Worm (Caenorhabditis elegans) whole organism, early embryonic: ENCODE measurements around the gene F59E12.15.
A peak's percentile ranks its signal among the peaks of the same experiment; 100 is the strongest.

Source experiments
- B0310.2 ChIP-seq: sonication (generic microtip); optimal IDR thresholded peaks from 2 replicates; lab custom pipeline; 2016; ENCODE audit warnings: mild to moderate bottlenecking, missing genetic modification characterization, missing compliant biosample characterization
- F13C5.2 ChIP-seq: sonication (generic microtip); optimal IDR thresholded peaks from 2 replicates; lab custom pipeline; 2017; ENCODE audit warnings: mild to moderate bottlenecking, missing genetic modification characterization, inconsistent platforms, missing compliant biosample characterization
- aly-1 ChIP-seq: sonication (generic microtip); optimal IDR thresholded peaks from 2 replicates; lab custom pipeline; 2016; ENCODE audit warnings: missing genetic modification characterization, missing compliant biosample characterization
- ama-1 ChIP-seq: fragments of 150-350 bp; optimal IDR thresholded peaks from 2 replicates; lab custom pipeline; 2014
- ceh-13 ChIP-seq: fragments of 200-800 bp; sonication (Bioruptor generic); optimal IDR thresholded peaks from 2 replicates; lab custom pipeline; 2018; ENCODE audit warnings: mild to moderate bottlenecking, missing genetic modification characterization, missing compliant biosample characterization
- ceh-36 ChIP-seq: sonication (generic microtip); optimal IDR thresholded peaks from 2 replicates; lab custom pipeline; 2016; ENCODE audit warnings: missing genetic modification characterization, inconsistent platforms, missing compliant biosample characterization
- ets-7 ChIP-seq: sonication (generic microtip); optimal IDR thresholded peaks from 2 replicates; lab custom pipeline; 2016; ENCODE audit warnings: missing genotype, missing genetic modification characterization, missing compliant biosample characterization
- flt-1 ChIP-seq: fragments of 200-800 bp; sonication (Bioruptor generic); IDR thresholded peaks from 2 replicates; pipeline ENCODE4 v1.3.6; 2022; ENCODE audit warnings: missing genetic modification characterization, missing compliant biosample characterization
- hmbx-1 ChIP-seq: sonication (generic microtip); optimal IDR thresholded peaks from 2 replicates; lab custom pipeline; 2016; ENCODE audit warnings: mild to moderate bottlenecking, missing genetic modification characterization, missing compliant biosample characterization
- hmg-4 ChIP-seq: fragments of 200-800 bp; sonication (Bioruptor generic); optimal IDR thresholded peaks from 2 replicates; lab custom pipeline; 2018; ENCODE audit warnings: mild to moderate bottlenecking, missing genetic modification characterization, missing compliant biosample characterization
- hnd-1 ChIP-seq: sonication (generic microtip); optimal IDR thresholded peaks from 2 replicates; lab custom pipeline; 2016; ENCODE audit warnings: missing genetic modification characterization, missing compliant biosample characterization
- pes-1 ChIP-seq: fragments of 200-800 bp; sonication (Bioruptor generic); IDR thresholded peaks from 2 replicates; pipeline ENCODE4 v1.3.6; 2022; ENCODE audit warnings: missing genetic modification reagents, missing genetic modification characterization, missing compliant biosample characterization
- scrt-1 ChIP-seq: fragments of 200-800 bp; sonication (Bioruptor generic); IDR thresholded peaks from 2 replicates; pipeline ENCODE4 v1.3.6; 2022; ENCODE audit warnings: missing genetic modification characterization, missing compliant biosample characterization
- sea-1 ChIP-seq: fragments of 200-800 bp; sonication (Bioruptor generic); conservative IDR thresholded peaks from 2 replicates; pipeline ENCODE4 v1.3.6; 2022; ENCODE audit warnings: missing genetic modification characterization, missing compliant biosample characterization
- tbx-11 ChIP-seq: fragments of 200-800 bp; sonication (Bioruptor generic); IDR thresholded peaks from 2 replicates; pipeline ENCODE4 v1.3.6; 2022; ENCODE audit warnings: missing genetic modification characterization, missing compliant biosample characterization
- tbx-37 ChIP-seq: fragments of 200-800 bp; sonication (Bioruptor generic); conservative IDR thresholded peaks from 2 replicates; pipeline ENCODE4 v1.3.6; 2022; ENCODE audit warnings: missing genetic modification reagents, missing genetic modification characterization, missing compliant biosample characterization
- tra-4 ChIP-seq: sonication (generic microtip); optimal IDR thresholded peaks from 2 replicates; lab custom pipeline; 2017; ENCODE audit warnings: missing genetic modification characterization, missing compliant biosample characterization

Gene F59E12.15

DNA sequence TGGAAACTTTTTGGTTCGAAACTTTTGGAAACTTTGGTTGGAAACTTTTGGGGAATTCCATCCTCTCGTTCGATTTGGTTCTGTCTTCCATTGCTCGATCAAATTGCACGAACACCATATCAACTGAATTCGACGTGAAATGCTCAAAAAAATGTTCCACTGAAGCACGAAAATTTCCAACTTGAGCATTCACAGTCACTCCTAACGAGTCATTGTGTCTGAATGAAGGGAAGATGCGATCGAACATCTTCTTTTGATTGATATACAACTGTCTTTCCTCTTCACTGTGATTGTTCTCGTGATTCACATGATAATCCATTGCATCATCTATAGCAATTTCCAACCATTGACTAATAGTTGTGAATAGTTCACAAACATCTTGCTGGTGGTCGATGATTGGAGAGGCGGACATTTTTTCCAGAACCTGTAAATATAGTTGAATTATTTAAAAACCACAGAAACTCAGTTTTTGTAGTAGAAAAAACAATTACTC is at the start of gene F59E12.15:
TSS of gene F59E12.15 (minus strand) at position 51 of the 493 bp plus-strand sequence.
- TF ChIP-seq scrt-1 (no peak), pes-1 (GFP tag; lab: Robert Waterston, UW) (no peak), flt-1 (GFP tag; lab: Robert Waterston, UW) (no peak), tbx-11 (GFP tag; lab: Robert Waterston, UW) (no peak), tra-4 (tag; lab: Kevin White, UChicago) (no peak), hnd-1 (tag; lab: Kevin White, UChicago) (no peak), sea-1 (no peak), aly-1 (tag; lab: Kevin White, UChicago) (no peak), F13C5.2 (tag; lab: Kevin White, UChicago) (no peak), B0310.2 (tag; lab: Kevin White, UChicago) (no peak), ceh-13 (GFP tag; lab: Kevin White, UChicago) (no peak), ceh-36 (tag; lab: Kevin White, UChicago) (no peak), hmbx-1 (tag; lab: Kevin White, UChicago) (no peak)

- TF ChIP-seq tbx-37 (GFP tag; lab: Robert Waterston, UW) (no peak), hnd-1 (tag; lab: Kevin White, UChicago) (no peak), hmbx-1 (tag; lab: Kevin White, UChicago) (no peak), hmg-4 (no peak), ets-7 (no peak), ceh-13 (GFP tag; lab: Kevin White, UChicago) (no peak), B0310.2 (tag; lab: Kevin White, UChicago) (no peak), ceh-36 (tag; lab: Kevin White, UChicago) (no peak), tbx-11 (GFP tag; lab: Robert Waterston, UW) (no peak), sea-1 (no peak)
These were observed 41.4 kb upstream of the F59E12.15 start, which contains the start of gene C25H3.17 for ce11 chrII:5669580-5669979. Gene C25H3.17 (minus strand): TSS chrII:5669680.

DNA sequence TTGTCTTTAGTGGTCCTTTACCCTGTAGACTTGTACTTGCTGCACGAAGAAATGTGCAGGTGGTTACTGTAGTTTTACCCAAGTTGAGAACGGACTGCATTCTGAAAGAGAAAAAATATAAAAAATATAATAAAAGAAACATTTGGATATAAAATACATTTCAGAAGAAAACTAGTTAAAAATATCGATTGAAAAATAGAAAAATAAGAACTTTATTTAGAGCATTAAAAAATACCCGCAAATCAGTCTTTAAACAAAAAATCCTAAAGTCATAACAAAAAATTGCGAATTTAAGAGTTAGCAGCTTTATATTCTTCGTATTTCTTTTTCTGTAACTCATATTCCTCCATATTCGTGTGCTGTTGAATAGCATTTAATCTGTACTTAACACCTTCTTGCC is 40.7 kb upstream of the F59E12.15 start, which contains the start of gene C25H3.7:
TSS of gene C25H3.7 (minus strand) at position 101 of the 400 bp plus-strand sequence.
- TF ChIP-seq ets-7 (no peak), tra-4 (tag; lab: Kevin White, UChicago) (no peak), B0310.2 (tag; lab: Kevin White, UChicago) (no peak), ama-1 (lab: Kevin White, UChicago) (no peak), hmg-4 (no peak)

DNA sequence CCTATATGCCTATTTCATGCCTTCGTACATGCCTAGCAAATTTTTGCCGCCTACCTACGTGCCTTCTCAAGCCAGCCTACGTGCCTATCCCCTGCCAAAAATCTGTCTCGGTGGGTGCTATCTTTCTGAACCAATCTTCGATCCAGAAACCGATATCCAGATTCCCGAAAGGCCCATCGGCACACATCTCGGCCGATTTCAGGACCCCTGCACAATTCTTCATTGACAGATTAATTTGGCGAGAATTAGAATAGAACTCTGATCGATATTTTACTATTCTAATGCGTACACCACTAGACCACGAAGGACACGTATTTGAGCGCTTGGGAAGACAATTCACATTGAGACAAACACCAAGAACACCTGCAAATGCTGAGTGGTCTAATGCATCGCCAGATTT is 39.4 kb upstream of the F59E12.15 start:
- TF ChIP-seq tbx-37 (GFP tag; lab: Robert Waterston, UW) (no peak), hmg-4 (peak; percentile 74), ets-7 (no peak), tra-4 (tag; lab: Kevin White, UChicago) (no peak), B0310.2 (tag; lab: Kevin White, UChicago) (peak; percentile 10), hmbx-1 (tag; lab: Kevin White, UChicago) (no peak), ama-1 (lab: Kevin White, UChicago) (no peak), ceh-13 (GFP tag; lab: Kevin White, UChicago) (peak; percentile 43), aly-1 (tag; lab: Kevin White, UChicago) (no peak), hnd-1 (tag; lab: Kevin White, UChicago) (no peak), scrt-1 (no peak), tbx-11 (GFP tag; lab: Robert Waterston, UW) (peak; percentile 63; the same call in 1 of the 2 replicates), flt-1 (GFP tag; lab: Robert Waterston, UW) (no peak; the same call in 1 of the 2 replicates), sea-1 (no peak), F13C5.2 (tag; lab: Kevin White, UChicago) (no peak), ceh-36 (tag; lab: Kevin White, UChicago) (peak; percentile 65), pes-1 (GFP tag; lab: Robert Waterston, UW) (no peak)

- no peak for TF ChIP-seq B0310.2 (tag; lab: Kevin White, UChicago)
- no peak for TF ChIP-seq ama-1 (lab: Kevin White, UChicago)
- no peak for TF ChIP-seq ceh-36 (tag; lab: Kevin White, UChicago)
- TF ChIP-seq hmbx-1 (tag; lab: Kevin White, UChicago): no peak
- no peak for TF ChIP-seq hnd-1 (tag; lab: Kevin White, UChicago)
- TF ChIP-seq tbx-11 (GFP tag; lab: Robert Waterston, UW): no peak
- TF ChIP-seq aly-1 (tag; lab: Kevin White, UChicago): no peak
- no peak for TF ChIP-seq sea-1
These were observed 37.8 kb upstream of the F59E12.15 start, which contains the start of gene C25H3.16 for ce11 chrII:5665991-5666390. Gene C25H3.16 (plus strand): TSS chrII:5666291.

- no peak for TF ChIP-seq tbx-11 (GFP tag; lab: Robert Waterston, UW)
These were observed 36.9 kb upstream of the F59E12.15 start, which contains the start of gene C25H3.15 for ce11 chrII:5665029-5665428. Gene C25H3.15 (plus strand): TSS chrII:5665329.

DNA sequence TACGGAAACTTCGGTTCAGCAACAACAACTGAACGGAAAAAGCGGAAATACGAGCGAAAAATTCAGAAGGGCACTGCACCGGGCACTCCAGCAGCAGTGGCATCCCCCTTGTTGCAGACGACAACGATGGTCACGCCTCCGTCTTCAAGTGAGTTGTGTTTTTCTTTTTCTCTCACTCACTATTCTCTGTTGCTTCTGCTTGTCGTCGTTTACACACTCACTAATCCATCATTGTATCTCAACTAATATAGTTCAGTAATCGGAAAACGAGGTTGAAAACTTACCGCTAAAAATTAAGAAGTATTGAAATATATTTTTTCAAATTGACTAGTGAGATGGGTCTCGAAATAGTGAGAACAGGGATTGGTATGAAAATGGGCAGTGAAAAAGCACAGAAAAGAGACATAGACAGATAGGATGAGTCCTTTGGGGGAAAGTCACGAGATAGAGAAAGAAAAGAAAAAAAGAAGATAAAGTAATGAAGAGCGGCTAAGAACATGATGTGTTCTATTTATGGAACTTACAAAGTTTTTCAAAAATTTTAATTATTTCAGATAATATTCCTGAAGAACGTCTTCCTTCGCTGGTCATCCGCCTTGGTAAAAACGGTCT is 35.1 kb upstream of the F59E12.15 start:
- no peak for TF ChIP-seq ets-7
- no peak for TF ChIP-seq ceh-36 (tag; lab: Kevin White, UChicago)
- no peak for TF ChIP-seq hnd-1 (tag; lab: Kevin White, UChicago)
- no peak for TF ChIP-seq B0310.2 (tag; lab: Kevin White, UChicago)
- TF ChIP-seq sea-1: no peak
- no peak for TF ChIP-seq F13C5.2 (tag; lab: Kevin White, UChicago)
- TF ChIP-seq tbx-37 (GFP tag; lab: Robert Waterston, UW): no peak
- no peak for TF ChIP-seq ama-1 (lab: Kevin White, UChicago)
- no peak for TF ChIP-seq tbx-11 (GFP tag; lab: Robert Waterston, UW)
- no peak for TF ChIP-seq hmbx-1 (tag; lab: Kevin White, UChicago)
- no peak for TF ChIP-seq aly-1 (tag; lab: Kevin White, UChicago)
- TF ChIP-seq flt-1 (GFP tag; lab: Robert Waterston, UW): no peak
- no peak for TF ChIP-seq ceh-13 (GFP tag; lab: Kevin White, UChicago)
- TF ChIP-seq scrt-1: no peak
- TF ChIP-seq tra-4 (tag; lab: Kevin White, UChicago): no peak
